Fruit fly (Drosophila melanogaster) whole organism, embryonic: ENCODE measurements around the gene CG7386.

ENCODE experiments used
- Asciz ChIP-seq: fragments of 200-800 bp; sonication (Bioruptor generic); optimal IDR thresholded peaks from 2 replicates; lab custom pipeline; 2017; ENCODE audit warnings: missing biosample characterization, mild to moderate bottlenecking, missing genetic modification characterization, missing genetic modification reagents
- B-H2 ChIP-seq: fragments of 200-800 bp; sonication (Bioruptor generic); optimal IDR thresholded peaks from 2 replicates; lab custom pipeline; 2018; ENCODE audit warnings: missing biosample characterization, mild to moderate bottlenecking, missing genetic modification characterization
- Blimp-1 ChIP-seq: fragments of 200-800 bp; sonication (Bioruptor generic); optimal IDR thresholded peaks from 3 replicates; lab custom pipeline; 2018; ENCODE audit warnings: missing biosample characterization, missing genetic modification characterization, mild to moderate bottlenecking, moderate library complexity, missing genetic modification reagents
- CG1024 ChIP-seq: fragments of 200-800 bp; sonication (Bioruptor generic); IDR thresholded peaks from 2 replicates; pipeline ENCODE4 v1.3.6; 2022; ENCODE audit warnings: missing biosample characterization, missing genetic modification characterization
- CG10543 ChIP-seq: fragments of 200-800 bp; sonication (Bioruptor generic); optimal IDR thresholded peaks from 3 replicates; lab custom pipeline; 2017; ENCODE audit warnings: missing biosample characterization, mild to moderate bottlenecking, missing genetic modification characterization, moderate library complexity
- CG10654 ChIP-seq: fragments of 200-800 bp; sonication (Bioruptor generic); optimal IDR thresholded peaks from 2 replicates; lab custom pipeline; 2016; ENCODE audit warnings: missing biosample characterization, missing genetic modification characterization
- CG11456 ChIP-seq: fragments of 200-800 bp; sonication (Bioruptor generic); IDR thresholded peaks from 3 replicates; pipeline ENCODE4 v1.3.6; 2022; ENCODE audit warnings: missing biosample characterization, missing genetic modification characterization
- CG12659 ChIP-seq: fragments of 200-800 bp; sonication (Bioruptor generic); optimal IDR thresholded peaks from 3 replicates; lab custom pipeline; 2017; ENCODE audit warnings: mild to moderate bottlenecking, missing biosample characterization, missing genetic modification reagents, missing genetic modification characterization
- CG12769 ChIP-seq: fragments of 200-800 bp; sonication (Bioruptor generic); optimal IDR thresholded peaks from 2 replicates; lab custom pipeline; 2019; ENCODE audit warnings: missing biosample characterization, mild to moderate bottlenecking, missing genetic modification characterization, moderate library complexity
- CG1647 ChIP-seq: fragments of 200-800 bp; sonication (Bioruptor generic); optimal IDR thresholded peaks from 3 replicates; lab custom pipeline; 2016; ENCODE audit warnings: missing biosample characterization, missing genetic modification characterization
- CG17912 ChIP-seq: fragments of 200-800 bp; sonication (Bioruptor generic); optimal IDR thresholded peaks from 2 replicates; lab custom pipeline; 2018; ENCODE audit warnings: missing biosample characterization, mild to moderate bottlenecking, missing genetic modification characterization
- CG1832 ChIP-seq: fragments of 200-800 bp; sonication (Bioruptor generic); optimal IDR thresholded peaks from 2 replicates; lab custom pipeline; 2017; ENCODE audit warnings: missing biosample characterization, mild to moderate bottlenecking, missing genetic modification characterization, inconsistent platforms
- CG18764 ChIP-seq: fragments of 200-800 bp; sonication (Bioruptor generic); optimal IDR thresholded peaks from 3 replicates; lab custom pipeline; 2016; ENCODE audit warnings: missing biosample characterization, missing genetic modification characterization
- CG30403 ChIP-seq: fragments of 200-800 bp; sonication (Bioruptor generic); optimal IDR thresholded peaks from 3 replicates; lab custom pipeline; 2016; ENCODE audit warnings: missing biosample characterization, missing genetic modification characterization
- CG4854 ChIP-seq: fragments of 200-800 bp; sonication (Bioruptor generic); optimal IDR thresholded peaks from 2 replicates; lab custom pipeline; 2016; ENCODE audit warnings: missing biosample characterization, missing genetic modification characterization, inconsistent platforms
- CG6654 ChIP-seq: fragments of 200-800 bp; sonication (Bioruptor generic); optimal IDR thresholded peaks from 2 replicates; lab custom pipeline; 2017; ENCODE audit warnings: missing biosample characterization, mild to moderate bottlenecking, missing genetic modification characterization
- CG9727 ChIP-seq: fragments of 200-800 bp; sonication (Bioruptor generic); optimal IDR thresholded peaks from 3 replicates; lab custom pipeline; 2017; ENCODE audit warnings: missing biosample characterization, mild to moderate bottlenecking, missing genetic modification characterization
- Chrac-16 ChIP-seq: fragments of 200-800 bp; sonication (Bioruptor generic); optimal IDR thresholded peaks from 3 replicates; lab custom pipeline; 2016; ENCODE audit warnings: missing biosample characterization, missing genetic modification characterization
- D ChIP-seq, 2 experiments: fragments of 200-800 bp in 1 of 2; fragments of >200 bp in 1 of 2; sonication (Bioruptor generic) in 1 of 2; optimal IDR thresholded peaks; 2 replicates in 1 of 2; 3 replicates in 1 of 2; lab custom pipeline; 2017; ENCODE audit warnings: mild to moderate bottlenecking in 1 of 2, missing biosample characterization in 1 of 2, missing genetic modification characterization in 1 of 2, missing genetic modification reagents in 1 of 2
- Dad ChIP-seq: fragments of 200-800 bp; sonication (Bioruptor generic); optimal IDR thresholded peaks from 3 replicates; lab custom pipeline; 2016; ENCODE audit warnings: missing biosample characterization, missing genetic modification characterization
- Dek ChIP-seq: fragments of 200-800 bp; sonication (Bioruptor generic); optimal IDR thresholded peaks from 3 replicates; lab custom pipeline; 2019; ENCODE audit warnings: missing biosample characterization, mild to moderate bottlenecking, missing genetic modification characterization, moderate library complexity
- HLH3B ChIP-seq: fragments of 200-800 bp; sonication (Bioruptor generic); IDR thresholded peaks from 2 replicates; pipeline ENCODE4 v1.3.6; 2022; ENCODE audit warnings: missing biosample characterization, missing genetic modification characterization
- HmgZ ChIP-seq: fragments of 200-800 bp; sonication (Bioruptor generic); optimal IDR thresholded peaks from 2 replicates; lab custom pipeline; 2018; ENCODE audit warnings: missing biosample characterization, mild to moderate bottlenecking, missing genetic modification characterization
- Jarid2 ChIP-seq: fragments of 200-800 bp; sonication (Bioruptor generic); optimal IDR thresholded peaks from 3 replicates; lab custom pipeline; 2017; ENCODE audit warnings: mild to moderate bottlenecking, missing biosample characterization, missing genetic modification reagents, missing genetic modification characterization
- MESR4 ChIP-seq: fragments of 200-800 bp; sonication (Bioruptor generic); optimal IDR thresholded peaks from 2 replicates; lab custom pipeline; 2018; ENCODE audit warnings: missing biosample characterization, mild to moderate bottlenecking, missing genetic modification characterization, moderate library complexity
- Meics ChIP-seq: fragments of 200-800 bp; sonication (Bioruptor generic); optimal IDR thresholded peaks from 2 replicates; lab custom pipeline; 2017; ENCODE audit warnings: missing biosample characterization, mild to moderate bottlenecking, missing genetic modification characterization
- NK7.1 ChIP-seq: fragments of 200-800 bp; sonication (Bioruptor generic); optimal IDR thresholded peaks from 3 replicates; lab custom pipeline; 2016; ENCODE audit warnings: missing biosample characterization, missing genetic modification characterization
- Spps ChIP-seq: fragments of 200-800 bp; sonication (Bioruptor generic); optimal IDR thresholded peaks from 2 replicates; lab custom pipeline; 2018; ENCODE audit warnings: missing biosample characterization, mild to moderate bottlenecking, missing genetic modification characterization
- YL-1 ChIP-seq: fragments of 200-800 bp; sonication (Bioruptor generic); optimal IDR thresholded peaks from 3 replicates; lab custom pipeline; 2017; ENCODE audit warnings: missing biosample characterization, mild to moderate bottlenecking, missing genetic modification characterization
- abd-A ChIP-seq: fragments of 200-800 bp; sonication (Bioruptor generic); optimal IDR thresholded peaks from 3 replicates; lab custom pipeline; 2019; ENCODE audit warnings: missing biosample characterization, mild to moderate bottlenecking, missing genetic modification characterization, moderate library complexity
- al ChIP-seq: fragments of 200-800 bp; sonication (Bioruptor generic); IDR thresholded peaks from 2 replicates; pipeline ENCODE4 v1.3.6; 2022; ENCODE audit warnings: missing biosample characterization, missing genetic modification characterization
- ase ChIP-seq: fragments of 200-800 bp; sonication (Bioruptor generic); IDR thresholded peaks from 3 replicates; pipeline ENCODE4 v1.3.6; 2022; ENCODE audit warnings: missing biosample characterization, missing genetic modification characterization
- btn ChIP-seq: fragments of 200-800 bp; sonication (Bioruptor generic); optimal IDR thresholded peaks from 2 replicates; lab custom pipeline; 2016; ENCODE audit warnings: missing biosample characterization, missing genetic modification characterization
- corto ChIP-seq: fragments of 200-800 bp; sonication (Bioruptor generic); optimal IDR thresholded peaks from 2 replicates; lab custom pipeline; 2016; ENCODE audit warnings: missing biosample characterization, mild to moderate bottlenecking, missing genetic modification characterization, moderate library complexity
- crp ChIP-seq, 2 experiments: fragments of 200-800 bp; sonication (Bioruptor generic); optimal IDR thresholded peaks; 2 replicates in 1 of 2; 3 replicates in 1 of 2; lab custom pipeline; 2017; ENCODE audit warnings: missing biosample characterization in 2 of 2, missing genetic modification characterization in 2 of 2, mild to moderate bottlenecking in 1 of 2, moderate library complexity in 1 of 2
- cwo ChIP-seq: fragments of 200-800 bp; sonication (Bioruptor generic); optimal IDR thresholded peaks from 3 replicates; lab custom pipeline; 2017; ENCODE audit warnings: missing biosample characterization, missing genetic modification characterization, mild to moderate bottlenecking, moderate library complexity, missing genetic modification reagents
- da ChIP-seq: fragments of 200-800 bp; sonication (Bioruptor generic); optimal IDR thresholded peaks from 2 replicates; lab custom pipeline; 2016; ENCODE audit warnings: missing biosample characterization, missing genetic modification characterization
- dysf ChIP-seq: fragments of 200-800 bp; sonication (Bioruptor generic); IDR thresholded peaks from 3 replicates; pipeline ENCODE4 v1.3.6; 2022; ENCODE audit warnings: missing biosample characterization, missing genetic modification characterization
- fd64A ChIP-seq: fragments of 200-800 bp; sonication (Bioruptor generic); optimal IDR thresholded peaks from 3 replicates; lab custom pipeline; 2018; ENCODE audit warnings: missing biosample characterization, mild to moderate bottlenecking, missing genetic modification characterization
- gem ChIP-seq: fragments of 200-800 bp; sonication (Bioruptor generic); optimal IDR thresholded peaks from 2 replicates; lab custom pipeline; 2019; ENCODE audit warnings: missing biosample characterization, mild to moderate bottlenecking, missing genetic modification characterization, moderate library complexity
- lilli ChIP-seq: fragments of 200-800 bp; sonication (Bioruptor generic); optimal IDR thresholded peaks from 3 replicates; lab custom pipeline; 2016; ENCODE audit warnings: missing biosample characterization, missing genetic modification characterization
- prd ChIP-seq, 3 experiments: fragments of >200 bp in 2 of 3; fragments of 200-800 bp in 1 of 3; sonication (Bioruptor generic) in 1 of 3; optimal IDR thresholded peaks in 2 of 3; IDR thresholded peaks in 1 of 3; 2 replicates in 2 of 3; 3 replicates in 1 of 3; pipeline versions ENCODE4 v1.3.6 to Lab custom; 2017 to 2022; ENCODE audit warnings: missing biosample characterization in 1 of 3, missing genetic modification characterization in 1 of 3
- pum ChIP-seq: fragments of 200-800 bp; sonication (Bioruptor generic); optimal IDR thresholded peaks from 2 replicates; lab custom pipeline; 2016; ENCODE audit warnings: missing biosample characterization, missing genetic modification characterization
- pzg ChIP-seq: fragments of 200-800 bp; sonication (Bioruptor generic); optimal IDR thresholded peaks from 3 replicates; lab custom pipeline; 2018; ENCODE audit warnings: missing biosample characterization, mild to moderate bottlenecking, missing genetic modification characterization, moderate library complexity
- salm ChIP-seq: fragments of 200-800 bp; sonication (Bioruptor generic); optimal IDR thresholded peaks from 2 replicates; lab custom pipeline; 2018; ENCODE audit warnings: missing biosample characterization, mild to moderate bottlenecking, missing genetic modification characterization
- tll ChIP-seq, 2 experiments: fragments of 200-800 bp in 1 of 2; fragments of >200 bp in 1 of 2; sonication (Bioruptor generic) in 1 of 2; optimal IDR thresholded peaks; 2 replicates each; lab custom pipeline; 2017 to 2019; ENCODE audit warnings: missing biosample characterization in 2 of 2, missing genetic modification characterization in 2 of 2, mild to moderate bottlenecking in 1 of 2, moderate library complexity in 1 of 2
- vfl ChIP-seq: fragments of 200-800 bp; sonication (Bioruptor generic); optimal IDR thresholded peaks from 2 replicates; lab custom pipeline; 2016; ENCODE audit warnings: missing biosample characterization, missing genetic modification characterization
- vvl ChIP-seq: fragments of 200-800 bp; sonication (Bioruptor generic); IDR thresholded peaks from 2 replicates; pipeline ENCODE4 v1.3.6; 2022; ENCODE audit warnings: missing biosample characterization, missing genetic modification characterization
- wek ChIP-seq: fragments of 200-800 bp; sonication (Bioruptor generic); optimal IDR thresholded peaks from 3 replicates; lab custom pipeline; 2018; ENCODE audit warnings: missing biosample characterization, mild to moderate bottlenecking, missing genetic modification characterization, moderate library complexity

Gene CG7386

dm6 chr3L:6141538-6141937 lies 48.0 kb upstream of the CG7386 start (continued):
- TF ChIP-seq vfl (GFP tag; lab: Kevin White, UChicago) (no peak), crp (GFP tag; optimal IDR thresholded peaks at IDR 0.05; lab: Kevin White, UChicago) (no peak), B-H2 (GFP tag; lab: Kevin White, UChicago) (no peak), YL-1 (GFP tag; lab: Kevin White, UChicago) (no peak), HLH3B (GFP tag; lab: Robert Waterston, UW) (no peak), pzg (GFP tag; lab: Kevin White, UChicago) (no peak), CG10543 (no peak), wek (no peak), cwo (GFP tag; lab: Kevin White, UChicago) (peak; percentile 52), salm (tag; lab: Kevin White, UChicago) (no peak), Jarid2 (GFP tag; lab: Kevin White, UChicago) (no peak), al (GFP tag; lab: Robert Waterston, UW) (no peak), CG30403 (GFP tag; lab: Kevin White, UChicago) (no peak), CG9727 (no peak), CG17912 (GFP tag; lab: Kevin White, UChicago) (no peak), vvl (GFP tag; lab: Robert Waterston, UW) (peak; percentile 70; the same call in 1 of the 2 replicates), btn (GFP tag; lab: Kevin White, UChicago) (no peak), D (optimal IDR thresholded peaks at IDR 0.05; lab: Kevin White, UChicago) (no peak), D (GFP tag; optimal IDR thresholded peaks at IDR 0.05; lab: Kevin White, UChicago) (no peak), NK7.1 (GFP tag; lab: Kevin White, UChicago) (no peak), Dad (no peak), CG1647 (no peak), MESR4 (GFP tag; lab: Kevin White, UChicago) (no peak), CG1832 (GFP tag; lab: Kevin White, UChicago) (no peak), pum (no peak), abd-A (tag; lab: Kevin White, UChicago) (peak; percentile 81), Dek (tag; lab: Kevin White, UChicago) (no peak), lilli (GFP tag; lab: Kevin White, UChicago) (no peak), CG1024 (GFP tag; lab: Robert Waterston, UW) (no peak), ase (GFP tag; lab: Robert Waterston, UW) (no peak), CG10654 (GFP tag; lab: Kevin White, UChicago) (no peak), CG11456 (GFP tag; lab: Robert Waterston, UW) (no peak), CG6654 (GFP tag; lab: Kevin White, UChicago) (no peak), CG12659 (GFP tag; lab: Kevin White, UChicago) (no peak), prd (optimal IDR thresholded peaks at IDR 0.05; lab: Kevin White, UChicago) (no peak), prd (GFP tag; IDR thresholded peaks at IDR 0.05; lab: Robert Waterston, UW) (no peak), Blimp-1 (peak; percentile 17), tll (GFP tag; optimal IDR thresholded peaks at IDR 0.05; lab: Kevin White, UChicago) (no peak), dysf (GFP tag; lab: Robert Waterston, UW) (no peak), Asciz (GFP tag; lab: Kevin White, UChicago) (no peak), CG12769 (tag; lab: Kevin White, UChicago) (peak; percentile 64), Spps (no peak), CG4854 (GFP tag; lab: Kevin White, UChicago) (no peak), corto (GFP tag; lab: Kevin White, UChicago) (no peak), Meics (GFP tag; lab: Kevin White, UChicago) (no peak), gem (no peak), HmgZ (tag; lab: Kevin White, UChicago) (no peak), da (GFP tag; lab: Kevin White, UChicago) (no peak), fd64A (GFP tag; lab: Kevin White, UChicago) (no peak), CG18764 (GFP tag; lab: Kevin White, UChicago) (no peak), Chrac-16 (GFP tag; lab: Kevin White, UChicago) (no peak)
